Fruit fly (Drosophila melanogaster) whole organism, prepupa: ENCODE measurements around the gene CG2540.

Source experiments
- CG11902 ChIP-seq: fragments of 200-800 bp; sonication (Bioruptor generic); optimal IDR thresholded peaks from 3 replicates; lab custom pipeline; 2016; ENCODE audit warnings: missing biosample characterization, missing genetic modification characterization
- CG1621 ChIP-seq: fragments of 200-800 bp; sonication (Bioruptor generic); optimal IDR thresholded peaks from 3 replicates; lab custom pipeline; 2018; ENCODE audit warnings: missing biosample characterization, mild to moderate bottlenecking, missing genetic modification characterization
- CG3032 ChIP-seq: fragments of 200-800 bp; optimal IDR thresholded peaks from 2 replicates; lab custom pipeline; 2019; ENCODE audit warnings: missing biosample characterization, mild to moderate bottlenecking, missing genetic modification characterization, moderate library complexity
- CG31627 ChIP-seq: fragments of 200-800 bp; sonication (Bioruptor generic); optimal IDR thresholded peaks from 3 replicates; lab custom pipeline; 2016; ENCODE audit warnings: missing biosample characterization, missing genetic modification characterization
- CG32006 ChIP-seq: fragments of 200-800 bp; sonication (Bioruptor generic); optimal IDR thresholded peaks from 3 replicates; lab custom pipeline; 2017; ENCODE audit warnings: missing biosample characterization, mild to moderate bottlenecking, missing genetic modification characterization
- CG34406 ChIP-seq: fragments of 200-800 bp; sonication (Bioruptor generic); optimal IDR thresholded peaks from 3 replicates; lab custom pipeline; 2016; ENCODE audit warnings: missing biosample characterization, missing genetic modification characterization
- CG4318 ChIP-seq: fragments of 200-800 bp; sonication (Bioruptor generic); optimal IDR thresholded peaks from 3 replicates; lab custom pipeline; 2017; ENCODE audit warnings: missing biosample characterization, mild to moderate bottlenecking, missing genetic modification characterization
- CG6163 ChIP-seq: fragments of 200-800 bp; sonication (Bioruptor generic); IDR thresholded peaks from 3 replicates; pipeline ENCODE4 v1.3.6; 2022; ENCODE audit warnings: missing biosample characterization, missing genetic modification characterization
- CG6276 ChIP-seq: fragments of 200-800 bp; sonication (Bioruptor generic); optimal IDR thresholded peaks from 2 replicates; lab custom pipeline; 2017; ENCODE audit warnings: missing biosample characterization, mild to moderate bottlenecking, missing genetic modification characterization
- CG6792 ChIP-seq: fragments of 200-800 bp; sonication (Bioruptor generic); optimal IDR thresholded peaks from 3 replicates; lab custom pipeline; 2016; ENCODE audit warnings: missing biosample characterization, missing genetic modification characterization
- CG6808 ChIP-seq: fragments of 200-800 bp; sonication (Bioruptor generic); optimal IDR thresholded peaks from 3 replicates; lab custom pipeline; 2017; ENCODE audit warnings: missing biosample characterization, missing genetic modification characterization, mild to moderate bottlenecking, moderate library complexity, missing genetic modification reagents
- CG7368 ChIP-seq: fragments of 200-800 bp; sonication (Bioruptor generic); optimal IDR thresholded peaks from 3 replicates; lab custom pipeline; 2016; ENCODE audit warnings: missing biosample characterization, missing genetic modification characterization
- CG8319 ChIP-seq: fragments of 200-800 bp; sonication (Bioruptor generic); optimal IDR thresholded peaks from 3 replicates; lab custom pipeline; 2016; ENCODE audit warnings: missing biosample characterization, missing genetic modification characterization
- CG9139 ChIP-seq: fragments of 200-800 bp; sonication (Bioruptor generic); optimal IDR thresholded peaks from 3 replicates; lab custom pipeline; 2017; ENCODE audit warnings: missing biosample characterization, mild to moderate bottlenecking, missing genetic modification characterization
- Eip75B ChIP-seq: fragments of 200-800 bp; sonication (Bioruptor generic); optimal IDR thresholded peaks from 3 replicates; lab custom pipeline; 2016; ENCODE audit warnings: missing biosample characterization, missing genetic modification characterization
- Eip78C ChIP-seq: fragments of 200-800 bp; sonication (Bioruptor generic); peaks from one replicate; lab custom pipeline; 2016; ENCODE audit warnings: missing biosample characterization, missing genetic modification characterization
- Eip93F ChIP-seq: fragments of 200-800 bp; sonication (Bioruptor generic); optimal IDR thresholded peaks from 2 replicates; lab custom pipeline; 2016; ENCODE audit warnings: missing biosample characterization, mild to moderate bottlenecking, missing genetic modification characterization
- Ets21C ChIP-seq: fragments of 200-800 bp; sonication (Bioruptor generic); optimal IDR thresholded peaks from 3 replicates; lab custom pipeline; 2016; ENCODE audit warnings: missing biosample characterization, missing genetic modification characterization
- Ets96B ChIP-seq: fragments of 200-800 bp; optimal IDR thresholded peaks from 2 replicates; lab custom pipeline; 2019; ENCODE audit warnings: missing biosample characterization, mild to moderate bottlenecking, missing genetic modification characterization, moderate library complexity
- Hr38 ChIP-seq: sonication (Bioruptor generic); optimal IDR thresholded peaks from 2 replicates; lab custom pipeline; 2016; ENCODE audit warnings: missing biosample characterization, missing genetic modification characterization
- Hr39 ChIP-seq: fragments of 200-800 bp; sonication (Bioruptor generic); optimal IDR thresholded peaks from 2 replicates; lab custom pipeline; 2016; ENCODE audit warnings: missing biosample characterization, missing genetic modification characterization
- Hr4 ChIP-seq: fragments of 200-800 bp; sonication (Bioruptor generic); optimal IDR thresholded peaks from 3 replicates; lab custom pipeline; 2016; ENCODE audit warnings: missing biosample characterization, missing genetic modification characterization
- OdsH ChIP-seq: fragments of 200-800 bp; sonication (Bioruptor generic); optimal IDR thresholded peaks from 3 replicates; lab custom pipeline; 2016; ENCODE audit warnings: missing biosample characterization, missing genetic modification characterization
- Smox ChIP-seq: fragments of 200-800 bp; sonication (Bioruptor generic); optimal IDR thresholded peaks from 3 replicates; lab custom pipeline; 2016; ENCODE audit warnings: missing biosample characterization, missing genetic modification characterization
- Sox102F ChIP-seq: fragments of 200-800 bp; sonication (Bioruptor generic); optimal IDR thresholded peaks from 2 replicates; lab custom pipeline; 2016; ENCODE audit warnings: missing biosample characterization, mild to moderate bottlenecking, missing genetic modification characterization
- Sox14 ChIP-seq: fragments of 200-800 bp; sonication (Bioruptor generic); optimal IDR thresholded peaks from 3 replicates; lab custom pipeline; 2016; ENCODE audit warnings: missing biosample characterization, missing genetic modification characterization
- achi ChIP-seq: fragments of 200-800 bp; sonication (Bioruptor generic); optimal IDR thresholded peaks from 3 replicates; lab custom pipeline; 2016; ENCODE audit warnings: missing biosample characterization, missing genetic modification characterization
- acj6 ChIP-seq: fragments of 200-800 bp; sonication (Bioruptor generic); optimal IDR thresholded peaks from 3 replicates; lab custom pipeline; 2016; ENCODE audit warnings: missing biosample characterization, missing genetic modification characterization
- dac ChIP-seq: fragments of 200-800 bp; sonication (Bioruptor generic); optimal IDR thresholded peaks from 2 replicates; lab custom pipeline; 2017; ENCODE audit warnings: missing biosample characterization, mild to moderate bottlenecking, missing genetic modification characterization
- dsx ChIP-seq: fragments of 200-800 bp; optimal IDR thresholded peaks from 3 replicates; lab custom pipeline; 2019; ENCODE audit warnings: missing biosample characterization, mild to moderate bottlenecking, missing genetic modification characterization, moderate library complexity; ENCODE audit not compliant: poor library complexity, severe bottlenecking
- esn ChIP-seq: fragments of 200-800 bp; sonication (Bioruptor generic); optimal IDR thresholded peaks from 2 replicates; lab custom pipeline; 2016; ENCODE audit warnings: missing biosample characterization, mild to moderate bottlenecking, missing genetic modification characterization, moderate library complexity
- fd59A ChIP-seq: fragments of 200-800 bp; sonication (Bioruptor generic); optimal IDR thresholded peaks from 2 replicates; lab custom pipeline; 2017; ENCODE audit warnings: missing biosample characterization, mild to moderate bottlenecking, missing genetic modification characterization, missing genetic modification reagents
- fkh ChIP-seq: fragments of 200-800 bp; sonication (Bioruptor generic); optimal IDR thresholded peaks from 3 replicates; lab custom pipeline; 2017; ENCODE audit warnings: missing biosample characterization, mild to moderate bottlenecking, missing genetic modification characterization, moderate library complexity
- lz ChIP-seq: fragments of 200-800 bp; sonication (Bioruptor generic); optimal IDR thresholded peaks from 3 replicates; lab custom pipeline; 2016; ENCODE audit warnings: missing biosample characterization, missing genetic modification characterization
- pdm3 ChIP-seq: fragments of 200-800 bp; sonication (Bioruptor generic); optimal IDR thresholded peaks from 3 replicates; lab custom pipeline; 2016; ENCODE audit warnings: missing biosample characterization, missing genetic modification characterization
- salr ChIP-seq, 2 experiments: fragments of 200-800 bp; sonication (Bioruptor generic); optimal IDR thresholded peaks; 3 replicates each; lab custom pipeline; 2016 to 2018; ENCODE audit warnings: missing biosample characterization in 2 of 2, missing genetic modification characterization in 2 of 2, mild to moderate bottlenecking in 1 of 2
- spab ChIP-seq: fragments of 200-800 bp; sonication (Bioruptor generic); optimal IDR thresholded peaks from 2 replicates; lab custom pipeline; 2017; ENCODE audit warnings: missing biosample characterization, mild to moderate bottlenecking, missing genetic modification characterization, missing genetic modification reagents
- ss ChIP-seq, 2 experiments: fragments of 200-800 bp; sonication (Bioruptor generic); optimal IDR thresholded peaks; 2 replicates in 1 of 2; 3 replicates in 1 of 2; lab custom pipeline; 2017 to 2018; ENCODE audit warnings: mild to moderate bottlenecking in 2 of 2, missing biosample characterization in 2 of 2, missing genetic modification characterization in 2 of 2, moderate library complexity in 1 of 2

Gene CG2540

dm6 chrX:12669659-12670488 is 40.2 kb downstream of the CG2540 start (continued):
- TF ChIP-seq Hr38 (GFP tag; lab: Kevin White, UChicago), result no peak
- peak; percentile 53 for TF ChIP-seq Ets21C (GFP tag; lab: Kevin White, UChicago)
- TF ChIP-seq OdsH (GFP tag; lab: Kevin White, UChicago), result peak; percentile 81
- TF ChIP-seq esn (GFP tag; lab: Kevin White, UChicago), result peak; percentile 70
- TF ChIP-seq Smox (GFP tag; lab: Kevin White, UChicago), result peak; percentile 68
- peak; percentile 56 for TF ChIP-seq CG1621 (tag; lab: Kevin White, UChicago)
- peak; percentile 14 for TF ChIP-seq Eip93F (GFP tag; lab: Kevin White, UChicago)
- peak; percentile 68 for TF ChIP-seq fd59A
- peak; percentile 57 for TF ChIP-seq CG11902 (GFP tag; lab: Kevin White, UChicago)
- no peak for TF ChIP-seq CG8319 (GFP tag; lab: Kevin White, UChicago)
- TF ChIP-seq CG6163 (GFP tag; lab: Robert Waterston, UW), result peak; percentile 60
- TF ChIP-seq acj6 (GFP tag; lab: Kevin White, UChicago), result peak; percentile 72
- TF ChIP-seq pdm3 (GFP tag; lab: Kevin White, UChicago), result peak; percentile 81
- peak; percentile 76 for TF ChIP-seq Sox102F
- peak; percentile 61 for TF ChIP-seq CG6792 (GFP tag; lab: Kevin White, UChicago)
- TF ChIP-seq CG6808 (GFP tag; lab: Kevin White, UChicago), result peak; percentile 81
- TF ChIP-seq Hr4 (GFP tag; lab: Kevin White, UChicago), result peak; percentile 69
- peak; percentile 74 for TF ChIP-seq CG32006 (GFP tag; lab: Kevin White, UChicago)
- peak; percentile 63 for TF ChIP-seq CG9139
- TF ChIP-seq lz (GFP tag; lab: Kevin White, UChicago), result peak; percentile 67
- peak; percentile 57 for TF ChIP-seq CG7368 (GFP tag; lab: Kevin White, UChicago)
- peak; percentile 45 for TF ChIP-seq CG4318 (GFP tag; lab: Kevin White, UChicago)
- TF ChIP-seq spab (GFP tag; lab: Kevin White, UChicago), result peak; percentile 58
- peak; percentile 58 for TF ChIP-seq CG3032
- TF ChIP-seq ss (GFP tag; optimal IDR thresholded peaks at IDR 0.05; lab: Kevin White, UChicago), result peak; percentile 74 to 87
- peak; percentile 78 for TF ChIP-seq Hr39 (GFP tag; lab: Kevin White, UChicago)
- peak; percentile 43 for TF ChIP-seq dac
- peak; percentile 74 for TF ChIP-seq CG31627 (GFP tag; lab: Kevin White, UChicago)
- peak; percentile 69 for TF ChIP-seq Eip75B (GFP tag; lab: Kevin White, UChicago)
- TF ChIP-seq fkh, result peak; percentile 1
- peak; percentile 50 for TF ChIP-seq Ets96B (tag; lab: Kevin White, UChicago)
- peak; percentile 91 for TF ChIP-seq dsx (GFP tag; lab: Kevin White, UChicago)
- TF ChIP-seq Eip78C (GFP tag; lab: Kevin White, UChicago), result peak; percentile 93
- TF ChIP-seq Sox14 (GFP tag; lab: Kevin White, UChicago), result peak; percentile 71
- peak; percentile 76 for TF ChIP-seq CG6276 (GFP tag; lab: Kevin White, UChicago)
- TF ChIP-seq salr (GFP tag; optimal IDR thresholded peaks at IDR 0.05; lab: Kevin White, UChicago), result peak; percentile 51 to 72
- peak; percentile 63 for TF ChIP-seq CG34406 (GFP tag; lab: Kevin White, UChicago)
- peak; percentile 77 for TF ChIP-seq achi (GFP tag; lab: Kevin White, UChicago)
